Worm (Caenorhabditis elegans) whole organism, L4 larva: ENCODE measurements around the gene F48G7.4.

Experiments
- D1046.2 ChIP-seq: fragments of 200-800 bp; sonication (Bioruptor generic); IDR thresholded peaks from 2 replicates; pipeline ENCODE4 v1.3.6; 2022; ENCODE audit warnings: missing genetic modification characterization, missing compliant biosample characterization
- F10B5.3 ChIP-seq: sonication (generic microtip); optimal IDR thresholded peaks from 2 replicates; lab custom pipeline; 2016; ENCODE audit warnings: mild to moderate bottlenecking, missing genetic modification characterization, missing compliant biosample characterization
- F44E2.7 ChIP-seq: fragments of 200-800 bp; sonication (Bioruptor generic); IDR thresholded peaks from 2 replicates; pipeline ENCODE4 v2.1.2; 2022; ENCODE audit warnings: missing genetic modification characterization, missing compliant biosample characterization
- R02D3.7 ChIP-seq: fragments of 150-350 bp; sonication (generic microtip); optimal IDR thresholded peaks from 3 replicates; lab custom pipeline; 2014; ENCODE audit warnings: missing biosample characterization, missing genetic modification characterization
- T20F7.1 ChIP-seq: fragments of 200-800 bp; sonication (Bioruptor generic); optimal IDR thresholded peaks from 2 replicates; lab custom pipeline; 2018; ENCODE audit warnings: mild to moderate bottlenecking, missing genetic modification characterization, missing compliant biosample characterization
- T26A8.4 ChIP-seq: fragments of 200-800 bp; sonication (Bioruptor generic); IDR thresholded peaks from 2 replicates; pipeline ENCODE4 v1.3.6; 2022; ENCODE audit warnings: missing genetic modification characterization, missing compliant biosample characterization
- Y5F2A.4 ChIP-seq: fragments of 200-800 bp; sonication (Bioruptor generic); optimal IDR thresholded peaks from 2 replicates; lab custom pipeline; 2018; ENCODE audit warnings: mild to moderate bottlenecking, missing genetic modification characterization, missing compliant biosample characterization
- ZK337.2 ChIP-seq: fragments of 200-800 bp; sonication (Bioruptor generic); IDR thresholded peaks from 2 replicates; pipeline ENCODE4 v1.3.6; 2022; ENCODE audit warnings: missing genetic modification reagents, missing genetic modification characterization, missing compliant biosample characterization
- attf-4 ChIP-seq: sonication (generic microtip); optimal IDR thresholded peaks from 3 replicates; lab custom pipeline; 2017; ENCODE audit warnings: missing biosample characterization, missing genetic modification characterization
- ceh-32 ChIP-seq: sonication (generic microtip); optimal IDR thresholded peaks from 2 replicates; lab custom pipeline; 2016; ENCODE audit warnings: mild to moderate bottlenecking, missing genetic modification characterization, missing compliant biosample characterization; ENCODE audit not compliant: poor library complexity
- ceh-44 ChIP-seq: fragments of 200-800 bp; sonication (Bioruptor generic); IDR thresholded peaks from 2 replicates; pipeline ENCODE4 v1.3.6; 2022; ENCODE audit warnings: missing genetic modification reagents, missing genetic modification characterization, missing compliant biosample characterization
- ces-1 ChIP-seq: fragments of 150-350 bp; sonication (generic microtip); optimal IDR thresholded peaks from 4 replicates; lab custom pipeline; 2014; ENCODE audit warnings: missing biosample characterization, missing genetic modification reagents, missing genetic modification characterization
- ctbp-1 ChIP-seq: fragments of 200-800 bp; sonication (Bioruptor generic); IDR thresholded peaks from 2 replicates; pipeline ENCODE4 v1.3.6; 2022; ENCODE audit warnings: missing genetic modification reagents, missing genetic modification characterization, missing compliant biosample characterization
- daf-19 ChIP-seq: fragments of 200-800 bp; sonication (Bioruptor generic); conservative IDR thresholded peaks from 2 replicates; pipeline ENCODE4 v1.3.6; 2022; ENCODE audit warnings: missing genetic modification characterization, missing compliant biosample characterization
- dmd-6 ChIP-seq: fragments of 200-800 bp; sonication (Bioruptor generic); IDR thresholded peaks from 2 replicates; pipeline ENCODE4 v1.3.6; 2022; ENCODE audit warnings: missing genetic modification reagents, missing genetic modification characterization, missing compliant biosample characterization
- dve-1 ChIP-seq: sonication (generic microtip); optimal IDR thresholded peaks from 2 replicates; lab custom pipeline; 2017; ENCODE audit warnings: antibody characterized with exemption, mild to moderate bottlenecking, missing genetic modification characterization, missing compliant biosample characterization; ENCODE audit not compliant: insufficient read depth
- egl-27 ChIP-seq: sonication (generic microtip); optimal IDR thresholded peaks from 3 replicates; lab custom pipeline; 2017; ENCODE audit warnings: missing biosample characterization, missing genetic modification reagents, missing genetic modification characterization
- fos-1 ChIP-seq: fragments of 150-350 bp; optimal IDR thresholded peaks from 2 replicates; lab custom pipeline; 2014; ENCODE audit warnings: missing biosample characterization, missing genetic modification characterization
- hlh-30 ChIP-seq: sonication (generic microtip); optimal IDR thresholded peaks from 2 replicates; lab custom pipeline; 2017; ENCODE audit warnings: antibody characterized with exemption, mild to moderate bottlenecking, missing genetic modification characterization, missing compliant biosample characterization; ENCODE audit not compliant: insufficient read depth
- jun-1 ChIP-seq: fragments of 150-350 bp; optimal IDR thresholded peaks from 2 replicates; lab custom pipeline; 2014; ENCODE audit warnings: missing biosample characterization, missing genetic modification reagents, missing genetic modification characterization
- lim-7 ChIP-seq: fragments of 200-800 bp; sonication (Bioruptor generic); IDR thresholded peaks from 2 replicates; pipeline ENCODE4 v1.3.6; 2022; ENCODE audit warnings: missing genetic modification characterization, missing compliant biosample characterization
- lin-29 ChIP-seq: fragments of 200-800 bp; sonication (Bioruptor generic); IDR thresholded peaks from 2 replicates; pipeline ENCODE4 v1.3.6; 2022; ENCODE audit warnings: missing genetic modification reagents, missing genetic modification characterization, missing compliant biosample characterization
- lir-3 ChIP-seq: sonication (generic microtip); optimal IDR thresholded peaks from 2 replicates; lab custom pipeline; 2016; ENCODE audit warnings: mild to moderate bottlenecking, missing genetic modification characterization, missing compliant biosample characterization
- madf-5 ChIP-seq, 2 experiments: fragments of 200-800 bp; sonication (Bioruptor generic); IDR thresholded peaks; 2 replicates each; pipeline ENCODE4 v1.3.6; 2022; ENCODE audit warnings: missing compliant biosample characterization in 2 of 2, missing genetic modification characterization in 2 of 2
- mxl-2 ChIP-seq: fragments of 200-800 bp; sonication (Bioruptor generic); conservative IDR thresholded peaks from 2 replicates; pipeline ENCODE4 v1.3.6; 2022; ENCODE audit warnings: missing genetic modification reagents, missing genetic modification characterization, missing compliant biosample characterization
- mxl-3 ChIP-seq: fragments of 200-800 bp; sonication (Bioruptor generic); optimal IDR thresholded peaks from 2 replicates; lab custom pipeline; 2018; ENCODE audit warnings: mild to moderate bottlenecking, missing genetic modification characterization, missing compliant biosample characterization
- nhr-11 ChIP-seq: fragments of 150-350 bp; optimal IDR thresholded peaks from 2 replicates; lab custom pipeline; 2014; ENCODE audit warnings: missing biosample characterization, missing genetic modification characterization
- nhr-25 ChIP-seq: sonication (generic microtip); optimal IDR thresholded peaks from 2 replicates; lab custom pipeline; 2017; ENCODE audit warnings: missing genetic modification characterization, mild to moderate bottlenecking, missing compliant biosample characterization, antibody characterized with exemption, moderate library complexity, borderline replicate concordance; ENCODE audit not compliant: insufficient read depth
- nhr-48 ChIP-seq: sonication (generic microtip); optimal IDR thresholded peaks from 2 replicates; lab custom pipeline; 2016; ENCODE audit warnings: mild to moderate bottlenecking, missing genetic modification characterization, missing compliant biosample characterization
- pqm-1 ChIP-seq: sonication (generic microtip); optimal IDR thresholded peaks from 2 replicates; lab custom pipeline; 2017; ENCODE audit warnings: missing biosample characterization, missing genetic modification characterization
- rbr-2 ChIP-seq: sonication (generic microtip); optimal IDR thresholded peaks from 2 replicates; lab custom pipeline; 2016; ENCODE audit warnings: missing genotype, missing genetic modification characterization, missing compliant biosample characterization
- tra-1 ChIP-seq: fragments of 200-800 bp; sonication (Bioruptor generic); IDR thresholded peaks from 2 replicates; pipeline ENCODE4 v1.3.6; 2022; ENCODE audit warnings: missing genetic modification reagents, missing genetic modification characterization, missing compliant biosample characterization
- zfp-2 ChIP-seq: sonication (generic microtip); optimal IDR thresholded peaks from 2 replicates; lab custom pipeline; 2016; ENCODE audit warnings: mild to moderate bottlenecking, missing genetic modification characterization, missing compliant biosample characterization
- zfp-3 ChIP-seq: fragments of 200-800 bp; sonication (Bioruptor generic); conservative IDR thresholded peaks from 2 replicates; pipeline ENCODE4 v1.3.6; 2022; ENCODE audit warnings: missing genetic modification reagents, missing genetic modification characterization, missing compliant biosample characterization
- zip-2 ChIP-seq: fragments of 150-350 bp; optimal IDR thresholded peaks from 2 replicates; lab custom pipeline; 2014; ENCODE audit warnings: missing biosample characterization, missing genetic modification characterization
- ztf-7 ChIP-seq: fragments of 150-350 bp; optimal IDR thresholded peaks from 2 replicates; lab custom pipeline; 2014; ENCODE audit warnings: missing biosample characterization, missing genetic modification characterization

The F48G7.4 gene

DNA sequence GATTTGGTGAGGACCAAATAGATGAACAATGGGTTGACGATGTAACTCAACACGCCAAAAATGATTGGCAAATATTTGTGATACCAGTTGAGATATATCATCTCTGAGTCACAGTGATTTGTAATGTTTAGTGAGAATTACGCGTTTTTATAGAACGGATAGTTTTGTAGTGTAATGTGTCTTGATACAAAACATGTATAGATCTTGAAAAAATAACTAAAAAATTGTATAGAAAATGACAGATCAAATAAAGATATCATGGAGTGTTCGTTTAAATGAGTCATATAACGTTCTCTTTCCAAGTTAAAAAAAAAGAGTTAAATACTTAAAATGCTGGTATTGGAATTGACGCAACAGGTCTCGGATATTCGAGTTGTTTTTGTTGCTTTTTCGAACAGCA is 35.1 kb downstream of the F48G7.4 start, which contains the start of gene srj-6:
Gene srj-6, minus strand, starts transcription at position 101 of the 400 bp plus-strand sequence.
- TF ChIP-seq ceh-44 (GFP tag; lab: Robert Waterston, UW) (no peak), tra-1 (no peak), ztf-7 (tag; lab: Kevin White, UChicago) (no peak), nhr-25 (tag; lab: Kevin White, UChicago) (no peak), F10B5.3 (no peak), lim-7 (GFP tag; lab: Robert Waterston, UW) (no peak), nhr-48 (tag; lab: Kevin White, UChicago) (no peak), Y5F2A.4 (no peak), F44E2.7 (no peak), ceh-32 (tag; lab: Kevin White, UChicago) (no peak), zfp-2 (tag; lab: Kevin White, UChicago) (no peak), ctbp-1 (GFP tag; lab: Robert Waterston, UW) (no peak), T20F7.1 (no peak), lir-3 (no peak), mxl-3 (GFP tag; lab: Kevin White, UChicago) (no peak), pqm-1 (no peak)

DNA sequence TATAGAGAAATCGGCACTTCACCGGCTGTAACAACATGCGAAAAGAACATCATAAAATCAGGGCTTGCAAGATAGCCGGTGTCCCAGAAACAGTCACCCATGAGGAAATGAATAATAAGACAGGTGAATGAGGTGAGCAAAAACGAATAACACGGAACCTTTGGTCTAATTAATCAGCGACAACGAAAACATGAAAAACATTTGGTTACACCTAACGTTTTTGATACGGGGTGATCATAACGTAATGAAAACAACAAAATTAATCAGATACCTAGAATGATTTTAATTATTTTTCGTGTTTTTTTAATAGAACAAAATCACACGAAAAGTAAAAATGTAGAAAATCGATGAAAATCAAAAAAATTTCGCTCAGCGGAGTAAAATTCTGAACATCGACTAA is 36.6 kb downstream of the F48G7.4 start, which contains the start of gene srh-245:
Gene srh-245, minus strand, starts transcription at position 101 of the 400 bp plus-strand sequence.
- TF ChIP-seq R02D3.7 (tag; lab: Kevin White, UChicago): no peak
- no peak for TF ChIP-seq nhr-48 (tag; lab: Kevin White, UChicago)
- TF ChIP-seq D1046.2: no peak
- no peak for TF ChIP-seq ZK337.2 (GFP tag; lab: Robert Waterston, UW)
- no peak for TF ChIP-seq mxl-2
- TF ChIP-seq nhr-11 (tag; lab: Kevin White, UChicago): no peak
- no peak for TF ChIP-seq madf-5 (GFP tag; IDR thresholded peaks at IDR 0.05; lab: Robert Waterston, UW)
- TF ChIP-seq jun-1 (tag; lab: Kevin White, UChicago): no peak
- no peak for TF ChIP-seq attf-4 (tag; lab: Kevin White, UChicago)
- TF ChIP-seq hlh-30 (tag; lab: Kevin White, UChicago): no peak
- no peak for TF ChIP-seq ces-1
- no peak for TF ChIP-seq rbr-2 (tag; lab: Kevin White, UChicago)
- TF ChIP-seq fos-1 (tag; lab: Kevin White, UChicago): no peak
- no peak for TF ChIP-seq ceh-32 (tag; lab: Kevin White, UChicago)
- no peak for TF ChIP-seq dmd-6 (GFP tag; lab: Robert Waterston, UW)
- TF ChIP-seq zip-2 (tag; lab: Kevin White, UChicago): no peak

DNA sequence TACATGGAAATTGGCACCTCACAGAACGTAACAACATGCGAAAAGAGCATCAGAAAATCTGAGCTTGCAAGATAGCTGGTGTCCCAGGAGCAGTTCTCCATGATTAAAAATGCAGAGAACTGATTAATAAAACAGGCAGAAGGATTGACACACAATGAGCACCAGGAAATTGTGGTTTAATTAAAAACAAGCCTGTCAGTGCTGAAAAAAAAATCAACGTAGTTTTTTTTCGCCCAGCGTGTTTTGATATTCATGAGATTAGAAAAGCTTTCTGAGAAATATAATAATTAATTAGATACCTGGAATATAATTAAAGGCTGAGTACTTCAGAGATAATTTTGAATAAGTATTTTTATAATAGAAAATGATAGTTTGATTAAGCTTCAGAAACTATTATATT is 38.4 kb downstream of the F48G7.4 start, which contains the start of gene srh-246:
Gene srh-246, minus strand, starts transcription at position 101 of the 400 bp plus-strand sequence.
- no peak for TF ChIP-seq ces-1
- TF ChIP-seq dve-1 (tag; lab: Kevin White, UChicago): no peak
- TF ChIP-seq lin-29 (GFP tag; lab: Robert Waterston, UW): no peak
- no peak for TF ChIP-seq egl-27
- TF ChIP-seq ctbp-1 (GFP tag; lab: Robert Waterston, UW): no peak
- TF ChIP-seq hlh-30 (tag; lab: Kevin White, UChicago): no peak

DNA sequence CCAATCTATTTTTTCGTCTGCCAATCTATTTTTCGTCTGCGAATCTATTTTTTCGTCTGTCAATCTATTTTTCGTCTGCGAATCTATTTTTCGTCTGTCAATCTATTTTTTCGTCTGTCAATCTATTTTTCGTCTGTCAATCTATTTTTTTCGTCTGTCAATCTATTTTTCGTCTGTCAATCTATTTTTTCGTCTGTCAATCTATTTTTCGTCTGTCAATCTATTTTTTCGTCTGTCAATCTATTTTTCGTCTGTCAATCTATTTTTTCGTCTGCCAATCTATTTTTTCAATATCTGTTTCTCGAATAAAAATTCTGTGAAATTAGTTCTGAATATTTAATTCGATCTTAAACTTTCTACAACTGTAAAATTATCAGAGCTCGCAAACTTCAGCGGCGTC is 38.9 kb downstream of the F48G7.4 start:
- peak; percentile 59; the same call in 1 of the 2 replicates for TF ChIP-seq lim-7 (GFP tag; lab: Robert Waterston, UW)

DNA sequence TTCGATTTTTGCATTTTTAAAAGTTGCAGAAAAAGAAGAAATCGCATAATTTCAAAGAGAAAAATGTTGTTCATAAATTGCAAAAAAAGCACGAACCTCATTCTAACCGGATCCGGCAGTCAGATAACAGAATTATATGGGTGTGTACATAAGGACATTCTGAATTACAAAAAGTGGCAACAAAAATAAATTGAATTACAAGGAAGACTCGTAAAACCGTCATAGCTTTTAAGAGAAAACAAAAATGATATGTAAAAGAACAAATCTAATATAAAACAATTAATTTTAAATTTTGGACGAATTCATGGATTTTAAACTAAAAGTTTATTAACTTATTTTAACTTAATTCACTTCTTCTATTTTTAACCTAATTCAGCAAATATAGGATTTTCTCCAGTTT is 41.0 kb downstream of the F48G7.4 start, which contains the start of gene F31F4.17:
Gene F31F4.17, minus strand, starts transcription at position 101 of the 400 bp plus-strand sequence.
- TF ChIP-seq T26A8.4: no peak
- no peak for TF ChIP-seq lim-7 (GFP tag; lab: Robert Waterston, UW)
- no peak for TF ChIP-seq dve-1 (tag; lab: Kevin White, UChicago)
- no peak for TF ChIP-seq zfp-3 (GFP tag; lab: Robert Waterston, UW)
- no peak for TF ChIP-seq daf-19 (GFP tag; lab: Robert Waterston, UW)
- no peak for TF ChIP-seq ceh-32 (tag; lab: Kevin White, UChicago)
